Fruit fly (Drosophila melanogaster): ENCODE measurements around the gene tara.

tara gene

DNA sequence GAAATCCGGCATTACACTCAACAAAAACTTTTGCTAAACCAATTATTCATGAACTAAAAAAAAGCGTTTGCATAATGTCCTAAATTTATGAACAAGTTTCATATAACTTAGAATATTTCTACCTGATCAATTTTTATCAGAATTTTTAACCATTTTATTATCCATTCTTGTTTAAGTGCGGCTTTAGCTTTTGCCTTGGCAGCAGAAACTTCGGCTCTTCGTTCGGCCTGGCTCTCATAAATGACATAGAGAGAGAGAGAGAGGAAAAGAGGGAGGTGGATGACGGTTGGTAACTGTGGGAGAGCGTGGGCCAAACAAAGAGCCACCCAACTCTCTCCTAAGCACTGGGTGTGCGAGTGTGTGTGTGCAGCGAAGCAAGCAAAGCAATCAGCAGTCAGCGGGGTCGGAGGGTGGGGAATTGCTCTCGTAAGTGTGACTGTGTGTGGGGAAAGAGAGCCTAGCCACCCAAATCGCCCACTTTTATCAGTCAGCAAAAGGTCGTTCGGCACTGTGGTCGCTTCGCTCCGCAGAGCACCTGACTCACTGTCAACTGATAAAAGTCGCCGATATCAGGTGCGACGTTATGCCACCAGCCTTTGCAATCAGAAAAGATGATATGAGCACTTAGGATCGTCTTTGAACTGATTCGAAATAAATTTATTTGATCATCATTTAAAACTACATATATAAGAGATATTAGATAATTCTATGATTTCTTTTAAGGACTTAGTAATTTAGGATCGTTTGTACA lies 861 bp upstream of the tara start (continued):
- TF ChIP-seq CG15601 (tag; optimal IDR thresholded peaks at IDR 0.05): peak; percentile 98
- TF ChIP-seq cwo (GFP tag; optimal IDR thresholded peaks at IDR 0.05): peak; percentile 97
- peak; percentile 98 for TF ChIP-seq CoRest (tag; optimal IDR thresholded peaks at IDR 0.05)
- TF ChIP-seq CG2889 (GFP tag; IDR thresholded peaks at IDR 0.05): no peak
- TF ChIP-seq dimm (GFP tag; IDR thresholded peaks at IDR 0.05): no peak
- TF ChIP-seq MESR4 (GFP tag; optimal IDR thresholded peaks at IDR 0.05): peak; percentile 56
- peak; percentile 90 for TF ChIP-seq CG10543 (GFP tag; optimal IDR thresholded peaks at IDR 0.05)
- peak; percentile 99 for TF ChIP-seq lab (GFP tag; optimal IDR thresholded peaks at IDR 0.05)
- TF ChIP-seq salm (tag; optimal IDR thresholded peaks at IDR 0.05): peak; percentile 97
- peak; percentile 91 for TF ChIP-seq CG30431 (GFP tag; optimal IDR thresholded peaks at IDR 0.05)
- TF ChIP-seq CG10274 (GFP tag; optimal IDR thresholded peaks at IDR 0.05): peak; percentile 80
- TF ChIP-seq CG6791 (GFP tag; IDR thresholded peaks at IDR 0.05; ENCODE audit: partially characterized antibody): no peak
- TF ChIP-seq CG12299 (tag; optimal IDR thresholded peaks at IDR 0.05): peak; percentile 98
- peak; percentile 92 for TF ChIP-seq CG4282 (GFP tag; optimal IDR thresholded peaks at IDR 0.05)
- peak; percentile 96 for TF ChIP-seq fu2 (GFP tag; optimal IDR thresholded peaks at IDR 0.05)
- TF ChIP-seq CG9437 (GFP tag; optimal IDR thresholded peaks at IDR 0.05): peak; percentile 90
- no peak for TF ChIP-seq Tbp (GFP tag; optimal IDR thresholded peaks at IDR 0.05)
- TF ChIP-seq unpg (GFP tag; optimal IDR thresholded peaks at IDR 0.05): peak; percentile 99
- peak; percentile 75 for TF ChIP-seq Sry-β (GFP tag; optimal IDR thresholded peaks at IDR 0.05)
- no peak for TF ChIP-seq CG42726 (GFP tag; IDR thresholded peaks at IDR 0.05; ENCODE audit: partially characterized antibody)
- TF ChIP-seq insv (GFP tag; optimal IDR thresholded peaks at IDR 0.05): peak; percentile 49 to 66
- peak; percentile 96 for TF ChIP-seq Xbp1 (GFP tag; optimal IDR thresholded peaks at IDR 0.05)
- TF ChIP-seq Poxn (GFP tag; IDR thresholded peaks at IDR 0.05): no peak
- peak; percentile 81 for TF ChIP-seq kni (GFP tag; optimal IDR thresholded peaks at IDR 0.05)
- TF ChIP-seq Dll (GFP tag; IDR thresholded peaks at IDR 0.05; ENCODE audit: partially characterized antibody): no peak
- peak; percentile 97 for TF ChIP-seq tx (GFP tag; optimal IDR thresholded peaks at IDR 0.05)
- peak; percentile 90 for TF ChIP-seq CG3163 (GFP tag; optimal IDR thresholded peaks at IDR 0.05)
- TF ChIP-seq gce (GFP tag; IDR thresholded peaks at IDR 0.05): no peak
- TF ChIP-seq CG7987 (GFP tag; optimal IDR thresholded peaks at IDR 0.05): peak; percentile 90
- no peak for TF ChIP-seq CG17328 (GFP tag; IDR thresholded peaks at IDR 0.05)
- peak; percentile 95 for TF ChIP-seq CG1602 (GFP tag; optimal IDR thresholded peaks at IDR 0.05)
- peak; percentile 94 for TF ChIP-seq tio (GFP tag; optimal IDR thresholded peaks at IDR 0.05)
- peak; percentile 96 for TF ChIP-seq Hr3 (GFP tag; optimal IDR thresholded peaks at IDR 0.05)
- TF ChIP-seq CG33213 (GFP tag; optimal IDR thresholded peaks at IDR 0.05): peak; percentile 96
- TF ChIP-seq Hmr (GFP tag; optimal IDR thresholded peaks at IDR 0.05): peak; percentile 98
- TF ChIP-seq h (optimal IDR thresholded peaks at IDR 0.05): no peak
- TF ChIP-seq Sox102F (GFP tag; optimal IDR thresholded peaks at IDR 0.05): peak; percentile 98
- TF ChIP-seq MBD-R2 (GFP tag; IDR thresholded peaks at IDR 0.05): no peak
- peak; percentile 85 for TF ChIP-seq sug (tag; optimal IDR thresholded peaks at IDR 0.05)
- TF ChIP-seq cas (GFP tag; IDR thresholded peaks at IDR 0.05): no peak
- peak; percentile 93 for TF ChIP-seq YL-1 (GFP tag; optimal IDR thresholded peaks at IDR 0.05)
- TF ChIP-seq Vsx1 (GFP tag; optimal IDR thresholded peaks at IDR 0.05): peak; percentile 95
- TF ChIP-seq hbn (GFP tag; IDR thresholded peaks at IDR 0.05; ENCODE audit: partially characterized antibody): no peak
- no peak for TF ChIP-seq hkb (optimal IDR thresholded peaks at IDR 0.05)
- no peak for TF ChIP-seq hkb (GFP tag; IDR thresholded peaks at IDR 0.05)
- TF ChIP-seq yki (optimal IDR thresholded peaks at IDR 0.05): peak; percentile 83
- no peak for TF ChIP-seq danr (GFP tag; IDR thresholded peaks at IDR 0.05)
- peak; percentile 98 for TF ChIP-seq CG8388 (GFP tag; optimal IDR thresholded peaks at IDR 0.05)
- TF ChIP-seq zen2 (GFP tag; IDR thresholded peaks at IDR 0.05; ENCODE audit: partially characterized antibody): no peak
- peak; percentile 94 for TF ChIP-seq zen (tag; optimal IDR thresholded peaks at IDR 0.05)
